Fruit fly (Drosophila melanogaster) whole organism, adult: Measurements from ENCODE around the gene Zasp67.

Experiments
- CG1620 ChIP-seq: fragments of 200-800 bp; sonication (Bioruptor generic); optimal IDR thresholded peaks from 2 replicates; lab custom pipeline; 2016; ENCODE audit warnings: missing biosample characterization, missing genetic modification characterization
- CG7045 ChIP-seq: fragments of 200-800 bp; sonication (Bioruptor generic); optimal IDR thresholded peaks from 2 replicates; lab custom pipeline; 2017; ENCODE audit warnings: missing biosample characterization, mild to moderate bottlenecking, missing genetic modification characterization
- Crg-1 ChIP-seq: fragments of 200-800 bp; sonication (Bioruptor generic); optimal IDR thresholded peaks from 2 replicates; lab custom pipeline; 2016; ENCODE audit warnings: missing biosample characterization, missing genetic modification characterization
- bab1 ChIP-seq: fragments of 200-800 bp; sonication (Bioruptor generic); optimal IDR thresholded peaks from 3 replicates; lab custom pipeline; 2019; ENCODE audit warnings: missing biosample characterization, mild to moderate bottlenecking, missing genetic modification characterization, moderate library complexity
- cic ChIP-seq: fragments of 200-800 bp; sonication (Bioruptor generic); optimal IDR thresholded peaks from 2 replicates; lab custom pipeline; 2017; ENCODE audit warnings: missing biosample characterization, mild to moderate bottlenecking, missing genetic modification characterization, moderate library complexity
- cnc ChIP-seq, 2 experiments: fragments of >200 bp; optimal IDR thresholded peaks; 2 replicates each; lab custom pipeline; 2017
- ovo ChIP-seq: fragments of 200-800 bp; sonication (Bioruptor generic); optimal IDR thresholded peaks from 2 replicates; lab custom pipeline; 2016; ENCODE audit warnings: missing biosample characterization, missing genetic modification characterization

dm6 chr3L:9815705-9816104, 18.2 kb upstream of the Zasp67 start:
- TF ChIP-seq ovo (no peak), CG1620 (GFP tag; lab: Kevin White, UChicago) (no peak), cnc (optimal IDR thresholded peaks at IDR 0.05; lab: Kevin White, UChicago) (no peak), cic (GFP tag; lab: Kevin White, UChicago) (no peak), CG7045 (GFP tag; lab: Kevin White, UChicago) (no peak), Crg-1 (GFP tag; lab: Kevin White, UChicago) (no peak), bab1 (no peak)
